Worm (Caenorhabditis elegans): ENCODE data around the gene srw-12.
"Not testable (repeated sequence)": the region's sequence is repeated elsewhere in the genome, so short reads cannot be mapped to it uniquely, and the experiment has no call there.

The srw-12 gene

ce11 chrV:15256669-15257068, 18.2 kb upstream of the srw-12 start, which contains the start of gene srsx-39:
srsx-39 (minus strand) TSS chrV:15256769.
- not testable (repeated sequence) for TF ChIP-seq him-1, dao-5, W03F9.2 (tag; optimal IDR thresholded peaks at IDR 0.05)

ce11 chrV:15253529-15253928, 15.1 kb upstream of the srw-12 start, which contains the start of gene srbc-75:
srbc-75 (plus strand) TSS chrV:15253829.
- TF ChIP-seq dao-5 (tag; optimal IDR thresholded peaks at IDR 0.05), result no peak
- TF ChIP-seq him-1 (tag; optimal IDR thresholded peaks at IDR 0.05), result no peak
- no peak for TF ChIP-seq W03F9.2 (tag; optimal IDR thresholded peaks at IDR 0.05)

- no peak for TF ChIP-seq him-1 (tag; optimal IDR thresholded peaks at IDR 0.05)
- TF ChIP-seq dao-5 (tag; optimal IDR thresholded peaks at IDR 0.05), result no peak
- no peak for TF ChIP-seq W03F9.2 (tag; optimal IDR thresholded peaks at IDR 0.05)
These were observed 13.6 kb upstream of the srw-12 start, which contains the start of gene srbc-76 for ce11 chrV:15252082-15252481. srbc-76 (plus strand) TSS chrV:15252382.

ce11 chrV:15250304-15250703, 11.9 kb upstream of the srw-12 start, which contains the start of gene srd-28:
srd-28 (plus strand) TSS chrV:15250604.
- not testable (repeated sequence) for TF ChIP-seq W03F9.2, dao-5, him-1 (tag; optimal IDR thresholded peaks at IDR 0.05)

ce11 chrV:15244456-15244855, 6.0 kb upstream of the srw-12 start, which contains the start of gene kin-30:
kin-30 (plus strand) TSS chrV:15244756.
- TF ChIP-seq him-1 (tag; optimal IDR thresholded peaks at IDR 0.05), result no peak
- no peak for TF ChIP-seq dao-5 (tag; optimal IDR thresholded peaks at IDR 0.05)
- TF ChIP-seq W03F9.2 (tag; optimal IDR thresholded peaks at IDR 0.05), result no peak

ce11 chrV:15241259-15241658, 2.8 kb upstream of the srw-12 start, which contains the start of gene chil-12:
chil-12 (plus strand) TSS chrV:15241559.
- TF ChIP-seq dao-5 (tag; optimal IDR thresholded peaks at IDR 0.05), result no peak

ce11 chrV:15240215-15240614, 1.8 kb upstream of the srw-12 start, which contains the start of gene srw-11:
srw-11 (minus strand) TSS chrV:15240315.
- TF ChIP-seq W03F9.2 (tag; optimal IDR thresholded peaks at IDR 0.05) (no peak), dao-5 (tag; optimal IDR thresholded peaks at IDR 0.05) (no peak), him-1 (tag; optimal IDR thresholded peaks at IDR 0.05) (no peak)

ce11 chrV:15235661-15236060, 2.8 kb downstream of the srw-12 start, which contains the start of gene nhr-164:
nhr-164 (minus strand) TSS chrV:15235761.
- no peak for TF ChIP-seq W03F9.2 (tag; optimal IDR thresholded peaks at IDR 0.05)
- no peak for TF ChIP-seq dao-5 (tag; optimal IDR thresholded peaks at IDR 0.05)
- TF ChIP-seq him-1 (tag; optimal IDR thresholded peaks at IDR 0.05), result no peak

ce11 chrV:15232200-15232599, 6.3 kb downstream of the srw-12 start, which contains the start of gene srw-13:
srw-13 (plus strand) TSS chrV:15232500.
- TF ChIP-seq him-1 (tag; optimal IDR thresholded peaks at IDR 0.05) (no peak), dao-5 (tag; optimal IDR thresholded peaks at IDR 0.05) (no peak), W03F9.2 (tag; optimal IDR thresholded peaks at IDR 0.05) (no peak)

ce11 chrV:15230243-15230642, 8.2 kb downstream of the srw-12 start, which contains the start of gene srw-15:
srw-15 (plus strand) TSS chrV:15230543.
- TF ChIP-seq W03F9.2 (tag; optimal IDR thresholded peaks at IDR 0.05) (no peak), him-1 (tag; optimal IDR thresholded peaks at IDR 0.05) (no peak), dao-5 (tag; optimal IDR thresholded peaks at IDR 0.05) (no peak)

ce11 chrV:15226206-15226605, 12.2 kb downstream of the srw-12 start:
- TF ChIP-seq dao-5 (tag; optimal IDR thresholded peaks at IDR 0.05), result no peak
- TF ChIP-seq him-1 (tag; optimal IDR thresholded peaks at IDR 0.05), result no peak
- TF ChIP-seq W03F9.2 (tag; optimal IDR thresholded peaks at IDR 0.05), result no peak

- no peak for TF ChIP-seq him-1 (tag; optimal IDR thresholded peaks at IDR 0.05)
These were observed 12.8 kb downstream of the srw-12 start, which contains the start of gene srw-14 for ce11 chrV:15225650-15226049. srw-14 (plus strand) TSS chrV:15225950.

- TF ChIP-seq him-1 (tag; optimal IDR thresholded peaks at IDR 0.05), result no peak
- no peak for TF ChIP-seq W03F9.2 (tag; optimal IDR thresholded peaks at IDR 0.05)
- TF ChIP-seq dao-5 (tag; optimal IDR thresholded peaks at IDR 0.05), result no peak
These were observed 14.8 kb downstream of the srw-12 start, which contains the start of gene srw-24 for ce11 chrV:15223668-15224067. srw-24 (plus strand) TSS chrV:15223968.

- TF ChIP-seq him-1 (tag; optimal IDR thresholded peaks at IDR 0.05), result no peak
- no peak for TF ChIP-seq dao-5 (tag; optimal IDR thresholded peaks at IDR 0.05)
These were observed 17.1 kb downstream of the srw-12 start, which contains the start of gene irld-25 for ce11 chrV:15221330-15221729. irld-25 (plus strand) TSS chrV:15221630.

ce11 chrV:15216705-15217104, 21.7 kb downstream of the srw-12 start, which contains the start of gene sri-25:
sri-25 (plus strand) TSS chrV:15217005.
- no peak for TF ChIP-seq him-1 (tag; optimal IDR thresholded peaks at IDR 0.05)
- TF ChIP-seq W03F9.2 (tag; optimal IDR thresholded peaks at IDR 0.05), result no peak
- no peak for TF ChIP-seq dao-5 (tag; optimal IDR thresholded peaks at IDR 0.05)

All from whole organism, L4/young adult.